Worm (Caenorhabditis elegans): ENCODE measurements around the gene nxf-2.
A peak's percentile ranks its signal among the peaks of the same experiment; 100 is the strongest.

Gene nxf-2

ce11 chrV:14457070-14457469 lies 39.4 kb upstream of the nxf-2 start, which contains the start of gene coh-3:
TSS of gene coh-3 (plus strand) at chrV:14457422.
- TF ChIP-seq hlh-1 (tag; optimal IDR thresholded peaks at IDR 0.05) (no peak), tbx-8 (GFP tag; optimal IDR thresholded peaks at IDR 0.05) (no peak)

ce11 chrV:14456626-14457025 lies 39.0 kb upstream of the nxf-2 start, which contains the start of gene bmk-1:
TSS of gene bmk-1 (minus strand) at chrV:14456984.
- TF ChIP-seq nhr-237 (tag; optimal IDR thresholded peaks at IDR 0.05) (no peak), lin-13 (tag; optimal IDR thresholded peaks at IDR 0.05) (peak; percentile 35)

- TF ChIP-seq blmp-1 (tag; optimal IDR thresholded peaks at IDR 0.05) (no peak), nhr-12 (tag; optimal IDR thresholded peaks at IDR 0.05) (no peak), elt-3 (tag; optimal IDR thresholded peaks at IDR 0.05) (no peak), mep-1 (tag; optimal IDR thresholded peaks at IDR 0.05) (no peak), ceh-43 (GFP tag; optimal IDR thresholded peaks at IDR 0.05) (no peak), mls-2 (tag; optimal IDR thresholded peaks at IDR 0.05) (no peak), sptf-1 (tag; optimal IDR thresholded peaks at IDR 0.05) (no peak), unc-120 (tag; optimal IDR thresholded peaks at IDR 0.05; ENCODE audit: poor library complexity, severe bottlenecking) (no peak), nhr-237 (tag; optimal IDR thresholded peaks at IDR 0.05) (no peak), mab-5 (tag; optimal IDR thresholded peaks at IDR 0.05) (no peak), sem-2 (GFP tag; optimal IDR thresholded peaks at IDR 0.05) (no peak), lsy-2 (tag; optimal IDR thresholded peaks at IDR 0.05) (no peak)
These were observed 31.8 kb upstream of the nxf-2 start, which contains the start of gene F23B12.7 for ce11 chrV:14449397-14449796. TSS of gene F23B12.7 (plus strand) at chrV:14449697.

ce11 chrV:14448669-14449068 lies 31.0 kb upstream of the nxf-2 start:
- no peak for TF ChIP-seq mls-2 (tag; optimal IDR thresholded peaks at IDR 0.05)
- no peak for TF ChIP-seq drap-1 (GFP tag; optimal IDR thresholded peaks at IDR 0.05)
- TF ChIP-seq ham-2 (GFP tag; optimal IDR thresholded peaks at IDR 0.05) = no peak
- TF ChIP-seq zip-8 (tag; optimal IDR thresholded peaks at IDR 0.05) = no peak
- TF ChIP-seq nhr-28 (tag; optimal IDR thresholded peaks at IDR 0.05) = no peak
- no peak for TF ChIP-seq hlh-1 (tag; optimal IDR thresholded peaks at IDR 0.05)

- TF ChIP-seq lin-32 (GFP tag; optimal IDR thresholded peaks at IDR 0.05) (no peak), zip-8 (tag; optimal IDR thresholded peaks at IDR 0.05) (no peak), nhr-2 (tag; optimal IDR thresholded peaks at IDR 0.05) (no peak)
These were observed 29.7 kb upstream of the nxf-2 start, which contains the start of the genes dlat-1 and fntb-1 for ce11 chrV:14447240-14447763. TSS of gene dlat-1 (minus strand) at chrV:14447290. TSS of gene fntb-1 (plus strand) at chrV:14447651.

- TF ChIP-seq M03D4.4 (tag; optimal IDR thresholded peaks at IDR 0.05) = no peak
- no peak for TF ChIP-seq ceh-39 (tag; optimal IDR thresholded peaks at IDR 0.05)
- no peak for TF ChIP-seq blmp-1 (tag; optimal IDR thresholded peaks at IDR 0.05)
- TF ChIP-seq nhr-28 (tag; optimal IDR thresholded peaks at IDR 0.05) = no peak
- TF ChIP-seq flh-1 (GFP tag; optimal IDR thresholded peaks at IDR 0.05) = no peak
- no peak for TF ChIP-seq nhr-237 (tag; optimal IDR thresholded peaks at IDR 0.05)
- no peak for TF ChIP-seq lin-32 (GFP tag; optimal IDR thresholded peaks at IDR 0.05)
- no peak for TF ChIP-seq unc-120 (tag; optimal IDR thresholded peaks at IDR 0.05; ENCODE audit: poor library complexity, severe bottlenecking)
- TF ChIP-seq pha-4 (tag; optimal IDR thresholded peaks at IDR 0.05) = no peak
- no peak for TF ChIP-seq bed-3 (GFP tag; optimal IDR thresholded peaks at IDR 0.05)
- no peak for TF ChIP-seq ham-2 (GFP tag; optimal IDR thresholded peaks at IDR 0.05)
- TF ChIP-seq nhr-12 (tag; optimal IDR thresholded peaks at IDR 0.05) = no peak
These were observed 28.8 kb upstream of the nxf-2 start for ce11 chrV:14446453-14446852.

ce11 chrV:14443471-14444015 lies 25.9 kb upstream of the nxf-2 start:
- peak; percentile 16 for TF ChIP-seq cnd-1 (tag; optimal IDR thresholded peaks at IDR 0.05)

Measured in whole organism, mixed stage, embryonic.